Fruit fly (Drosophila melanogaster): ENCODE measurements around the gene tral.
A peak's percentile ranks its signal among the peaks of the same experiment; 100 is the strongest.

Gene tral

DNA sequence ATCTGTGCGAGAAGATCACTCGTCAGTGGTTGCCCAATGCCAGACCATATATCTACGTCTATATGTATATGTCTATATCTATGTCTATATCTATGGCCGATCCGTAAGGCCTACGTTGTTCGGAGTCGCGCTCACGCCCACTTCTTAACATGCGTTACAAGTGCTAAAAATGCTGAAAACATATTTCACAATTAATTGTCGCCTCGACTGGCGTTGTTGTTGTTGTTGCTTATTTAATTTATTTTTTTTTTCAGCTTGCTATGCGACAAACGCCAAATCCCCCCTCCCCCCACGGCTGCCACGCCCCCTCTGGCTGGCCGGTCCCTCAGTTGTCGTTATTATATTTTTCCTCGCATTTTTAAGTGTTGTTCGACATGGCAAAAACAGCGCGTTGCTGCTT lies 49.4 kb downstream of the tral start:
- TF ChIP-seq Dfd (GFP tag; optimal IDR thresholded peaks at IDR 0.05) (peak; percentile 99), h (GFP tag; optimal IDR thresholded peaks at IDR 0.05) (no peak), br (GFP tag; optimal IDR thresholded peaks at IDR 0.05) (no peak), Sp1 (GFP tag; optimal IDR thresholded peaks at IDR 0.05) (no peak), Rel (GFP tag; optimal IDR thresholded peaks at IDR 0.05) (no peak), Rel (tag; optimal IDR thresholded peaks at IDR 0.05) (no peak), ey (GFP tag; optimal IDR thresholded peaks at IDR 0.05) (no peak), fru (GFP tag; optimal IDR thresholded peaks at IDR 0.05) (no peak)

- TF ChIP-seq ey (GFP tag; optimal IDR thresholded peaks at IDR 0.05) (no peak), fru (GFP tag; optimal IDR thresholded peaks at IDR 0.05) (no peak), Mio (GFP tag; optimal IDR thresholded peaks at IDR 0.05) (no peak), Vsx2 (GFP tag; optimal IDR thresholded peaks at IDR 0.05; ENCODE audit: partially characterized antibody) (no peak), CG9705 (GFP tag; optimal IDR thresholded peaks at IDR 0.05) (no peak), N (GFP tag; optimal IDR thresholded peaks at IDR 0.05) (no peak), usp (GFP tag; optimal IDR thresholded peaks at IDR 0.05) (no peak), psq (GFP tag; optimal IDR thresholded peaks at IDR 0.05) (no peak), tai (GFP tag; optimal IDR thresholded peaks at IDR 0.05) (no peak)
Measured at dm6 chr3L:12564979-12565378, 50.1 kb downstream of the tral start.

dm6 chr3L:12565422-12565821 lies 50.6 kb downstream of the tral start:
- TF ChIP-seq dl (GFP tag; optimal IDR thresholded peaks at IDR 0.05; ENCODE audit: insufficient read depth in 1 of 2, partially characterized antibody in 2 of 2) (no peak), Sp1 (GFP tag; optimal IDR thresholded peaks at IDR 0.05) (no peak), foxo (GFP tag; optimal IDR thresholded peaks at IDR 0.05) (no peak), br (GFP tag; optimal IDR thresholded peaks at IDR 0.05) (no peak), usp (GFP tag; optimal IDR thresholded peaks at IDR 0.05) (no peak), CrebA (GFP tag; optimal IDR thresholded peaks at IDR 0.05; ENCODE audit: borderline replicate concordance) (no peak), Mio (GFP tag; optimal IDR thresholded peaks at IDR 0.05) (no peak), woc (GFP tag; optimal IDR thresholded peaks at IDR 0.05) (no peak), N (GFP tag; optimal IDR thresholded peaks at IDR 0.05) (no peak), Dfd (GFP tag; optimal IDR thresholded peaks at IDR 0.05) (no peak), lola (GFP tag; optimal IDR thresholded peaks at IDR 0.05) (no peak), fru (GFP tag; optimal IDR thresholded peaks at IDR 0.05) (no peak), ey (GFP tag; optimal IDR thresholded peaks at IDR 0.05) (no peak), Rel (GFP tag; optimal IDR thresholded peaks at IDR 0.05) (no peak), Rel (tag; optimal IDR thresholded peaks at IDR 0.05) (no peak), rgr (GFP tag; optimal IDR thresholded peaks at IDR 0.05) (no peak), Dif (GFP tag; optimal IDR thresholded peaks at IDR 0.05; ENCODE audit: partially characterized antibody) (no peak), Hnf4 (GFP tag; optimal IDR thresholded peaks at IDR 0.05) (no peak), psq (GFP tag; optimal IDR thresholded peaks at IDR 0.05) (no peak)

DNA sequence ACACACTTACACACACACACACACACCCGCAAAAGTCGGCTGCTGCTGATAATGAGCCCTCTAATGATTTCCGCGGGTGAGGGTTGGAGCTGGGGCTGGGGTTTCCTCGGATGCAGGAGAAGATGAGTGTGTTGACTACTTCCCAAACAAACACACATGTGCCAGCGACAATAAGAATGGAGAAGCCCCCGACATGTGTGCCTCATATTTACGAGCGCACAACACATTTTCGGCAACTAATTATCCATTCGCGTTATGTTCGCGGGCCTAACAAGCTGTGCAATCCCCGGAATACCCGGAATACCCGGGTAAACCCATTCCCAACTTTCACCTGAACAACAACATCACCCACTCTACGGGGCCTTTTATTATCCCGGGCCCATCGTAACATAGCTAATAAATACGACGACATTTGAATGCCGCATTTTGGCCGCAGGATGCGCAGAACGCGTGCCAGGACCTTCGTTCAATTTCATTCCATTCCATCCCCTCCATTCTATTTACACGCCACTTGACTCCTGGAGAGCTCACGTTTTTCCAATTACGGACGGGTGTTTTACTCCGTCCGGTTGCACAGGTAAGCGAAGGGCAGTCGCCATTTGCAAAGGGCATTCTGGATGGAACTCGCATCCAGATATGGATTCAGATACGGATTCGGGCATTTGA lies 51.3 kb downstream of the tral start:
- TF ChIP-seq Hr83 (GFP tag; optimal IDR thresholded peaks at IDR 0.05; ENCODE audit: poor library complexity, severe bottlenecking) (no peak), Rel (GFP tag; optimal IDR thresholded peaks at IDR 0.05) (no peak), Rel (tag; optimal IDR thresholded peaks at IDR 0.05) (peak; percentile 23), dl (GFP tag; optimal IDR thresholded peaks at IDR 0.05; ENCODE audit: insufficient read depth in 1 of 2, partially characterized antibody in 2 of 2) (no peak)
